Worm (Caenorhabditis elegans) whole organism, mixed stage, embryonic: ENCODE measurements around the gene haao-1.

Experiments
- M03D4.4 ChIP-seq: sonication (generic microtip); optimal IDR thresholded peaks from 2 replicates; lab custom pipeline; 2017; ENCODE audit warnings: mild to moderate bottlenecking, missing genetic modification characterization, missing compliant biosample characterization
- bed-3 ChIP-seq: fragments of 200-800 bp; sonication (Bioruptor generic); optimal IDR thresholded peaks from 3 replicates; lab custom pipeline; 2018; ENCODE audit warnings: mild to moderate bottlenecking, missing genetic modification characterization, moderate library complexity, missing compliant biosample characterization
- blmp-1 ChIP-seq: fragments of 150-350 bp; optimal IDR thresholded peaks from 2 replicates; lab custom pipeline; 2014; ENCODE audit warnings: missing biosample characterization, missing genetic modification characterization
- ceh-39 ChIP-seq: fragments of 150-350 bp; optimal IDR thresholded peaks from 2 replicates; lab custom pipeline; 2014; ENCODE audit warnings: missing biosample characterization, missing genetic modification characterization
- ceh-43 ChIP-seq: fragments of 200-800 bp; sonication (Bioruptor generic); optimal IDR thresholded peaks from 2 replicates; lab custom pipeline; 2018; ENCODE audit warnings: mild to moderate bottlenecking, missing genetic modification characterization, moderate library complexity, missing compliant biosample characterization
- ceh-83 ChIP-seq: fragments of 200-800 bp; sonication (Bioruptor generic); optimal IDR thresholded peaks from 2 replicates; lab custom pipeline; 2018; ENCODE audit warnings: mild to moderate bottlenecking, missing genetic modification characterization, missing compliant biosample characterization
- ces-1 ChIP-seq: fragments of 150-350 bp; optimal IDR thresholded peaks from 2 replicates; lab custom pipeline; 2014; ENCODE audit warnings: missing biosample characterization, missing genetic modification reagents, missing genetic modification characterization
- cnd-1 ChIP-seq: fragments of 200-800 bp; sonication (Bioruptor generic); optimal IDR thresholded peaks from 2 replicates; lab custom pipeline; 2018; ENCODE audit warnings: mild to moderate bottlenecking, missing genetic modification characterization, missing compliant biosample characterization
- drap-1 ChIP-seq: fragments of 200-800 bp; sonication (Bioruptor generic); optimal IDR thresholded peaks from 3 replicates; lab custom pipeline; 2018; ENCODE audit warnings: mild to moderate bottlenecking, missing genetic modification characterization, missing compliant biosample characterization
- elt-3 ChIP-seq: fragments of 150-350 bp; optimal IDR thresholded peaks from 2 replicates; lab custom pipeline; 2014; ENCODE audit warnings: missing biosample characterization, missing genetic modification characterization
- flh-1 ChIP-seq: fragments of 200-800 bp; sonication (Bioruptor generic); optimal IDR thresholded peaks from 2 replicates; lab custom pipeline; 2018; ENCODE audit warnings: mild to moderate bottlenecking, missing genetic modification characterization, moderate library complexity, missing compliant biosample characterization
- ham-2 ChIP-seq: fragments of 200-800 bp; sonication (Bioruptor generic); optimal IDR thresholded peaks from 2 replicates; lab custom pipeline; 2018; ENCODE audit warnings: mild to moderate bottlenecking, missing genetic modification characterization, missing compliant biosample characterization
- hlh-1 ChIP-seq: fragments of 150-350 bp; optimal IDR thresholded peaks from 2 replicates; lab custom pipeline; 2014; ENCODE audit warnings: missing biosample characterization, missing genetic modification reagents, missing genetic modification characterization
- lin-13 ChIP-seq: fragments of 150-350 bp; optimal IDR thresholded peaks from 2 replicates; lab custom pipeline; 2014; ENCODE audit warnings: missing biosample characterization, missing genetic modification characterization
- lin-32 ChIP-seq: fragments of 200-800 bp; sonication (Bioruptor generic); optimal IDR thresholded peaks from 2 replicates; lab custom pipeline; 2018; ENCODE audit warnings: mild to moderate bottlenecking, missing genetic modification characterization, missing compliant biosample characterization
- lsy-2 ChIP-seq: fragments of 150-350 bp; optimal IDR thresholded peaks from 2 replicates; lab custom pipeline; 2014; ENCODE audit warnings: missing biosample characterization, missing genetic modification characterization
- mab-5 ChIP-seq: fragments of 150-350 bp; optimal IDR thresholded peaks from 2 replicates; lab custom pipeline; 2014; ENCODE audit warnings: missing biosample characterization, missing genetic modification characterization
- mep-1 ChIP-seq: fragments of 150-350 bp; optimal IDR thresholded peaks from 2 replicates; lab custom pipeline; 2017; ENCODE audit warnings: missing biosample characterization, missing genetic modification reagents, missing genetic modification characterization, inconsistent platforms
- mls-2 ChIP-seq: sonication (generic microtip); optimal IDR thresholded peaks from 2 replicates; lab custom pipeline; 2016; ENCODE audit warnings: mild to moderate bottlenecking, missing genetic modification characterization, moderate library complexity, missing compliant biosample characterization
- nhr-12 ChIP-seq: fragments of 150-350 bp; optimal IDR thresholded peaks from 2 replicates; lab custom pipeline; 2014; ENCODE audit warnings: missing biosample characterization, missing genetic modification characterization
- nhr-2 ChIP-seq: fragments of 150-350 bp; optimal IDR thresholded peaks from 2 replicates; lab custom pipeline; 2014; ENCODE audit warnings: missing biosample characterization, missing genetic modification characterization
- nhr-237 ChIP-seq: fragments of 150-350 bp; optimal IDR thresholded peaks from 2 replicates; lab custom pipeline; 2014; ENCODE audit warnings: missing biosample characterization, missing genetic modification characterization
- nhr-28 ChIP-seq: fragments of 150-350 bp; optimal IDR thresholded peaks from 2 replicates; lab custom pipeline; 2014; ENCODE audit warnings: missing biosample characterization, missing genetic modification characterization
- nhr-76 ChIP-seq: sonication (generic microtip); optimal IDR thresholded peaks from 2 replicates; lab custom pipeline; 2017; ENCODE audit warnings: missing biosample characterization, missing genetic modification characterization
- pha-4 ChIP-seq: fragments of 150-350 bp; optimal IDR thresholded peaks from 2 replicates; lab custom pipeline; 2018; ENCODE audit warnings: missing biosample characterization, missing genetic modification reagents, missing genetic modification characterization
- sem-2 ChIP-seq: fragments of 200-800 bp; sonication (Bioruptor generic); optimal IDR thresholded peaks from 2 replicates; lab custom pipeline; 2018; ENCODE audit warnings: mild to moderate bottlenecking, missing genetic modification characterization, missing compliant biosample characterization
- snpc-4 ChIP-seq: fragments of 150-350 bp; optimal IDR thresholded peaks from 2 replicates; lab custom pipeline; 2014; ENCODE audit warnings: missing biosample characterization, missing genetic modification characterization
- sptf-1 ChIP-seq: sonication (generic microtip); optimal IDR thresholded peaks from 2 replicates; lab custom pipeline; 2017; ENCODE audit warnings: mild to moderate bottlenecking, missing genetic modification characterization, moderate library complexity, missing compliant biosample characterization
- tbx-8 ChIP-seq: fragments of 200-800 bp; sonication (Bioruptor generic); optimal IDR thresholded peaks from 2 replicates; lab custom pipeline; 2018; ENCODE audit warnings: mild to moderate bottlenecking, missing genetic modification characterization, moderate library complexity, missing compliant biosample characterization
- unc-120 ChIP-seq: sonication (generic microtip); optimal IDR thresholded peaks from 2 replicates; lab custom pipeline; 2017; ENCODE audit warnings: missing genetic modification characterization, missing compliant biosample characterization; ENCODE audit not compliant: poor library complexity, severe bottlenecking
- unc-39 ChIP-seq: fragments of 150-350 bp; optimal IDR thresholded peaks from 2 replicates; lab custom pipeline; 2014; ENCODE audit warnings: missing biosample characterization, missing genetic modification characterization
- unc-62 ChIP-seq: fragments of 150-350 bp; optimal IDR thresholded peaks from 2 replicates; lab custom pipeline; 2014; ENCODE audit warnings: missing biosample characterization, missing genetic modification reagents, missing genetic modification characterization
- zip-8 ChIP-seq: fragments of 150-350 bp; optimal IDR thresholded peaks from 2 replicates; lab custom pipeline; 2014; ENCODE audit warnings: missing biosample characterization, missing genetic modification characterization
- ztf-11 ChIP-seq: fragments of 150-350 bp; optimal IDR thresholded peaks from 2 replicates; lab custom pipeline; 2014; ENCODE audit warnings: missing biosample characterization, missing genetic modification characterization

haao-1 gene

ce11 chrV:9491440-9492160 lies 13.1 kb upstream of the haao-1 start, which contains the start of gene K06A4.7:
Gene K06A4.7 (minus strand): TSS chrV:9491490.
- TF ChIP-seq ceh-83 (GFP tag; lab: Kevin White, UChicago): no peak
- TF ChIP-seq ces-1 (GFP tag; lab: Kevin White, UChicago): no peak
- no peak for TF ChIP-seq lin-13
- no peak for TF ChIP-seq sptf-1 (tag; lab: Kevin White, UChicago)
- no peak for TF ChIP-seq unc-120 (tag; lab: Kevin White, UChicago)
- TF ChIP-seq snpc-4 (tag; lab: Kevin White, UChicago): no peak
- no peak for TF ChIP-seq blmp-1 (tag; lab: Kevin White, UChicago)
- no peak for TF ChIP-seq ztf-11 (tag; lab: Kevin White, UChicago)
- no peak for TF ChIP-seq drap-1 (GFP tag; lab: Kevin White, UChicago)

DNA sequence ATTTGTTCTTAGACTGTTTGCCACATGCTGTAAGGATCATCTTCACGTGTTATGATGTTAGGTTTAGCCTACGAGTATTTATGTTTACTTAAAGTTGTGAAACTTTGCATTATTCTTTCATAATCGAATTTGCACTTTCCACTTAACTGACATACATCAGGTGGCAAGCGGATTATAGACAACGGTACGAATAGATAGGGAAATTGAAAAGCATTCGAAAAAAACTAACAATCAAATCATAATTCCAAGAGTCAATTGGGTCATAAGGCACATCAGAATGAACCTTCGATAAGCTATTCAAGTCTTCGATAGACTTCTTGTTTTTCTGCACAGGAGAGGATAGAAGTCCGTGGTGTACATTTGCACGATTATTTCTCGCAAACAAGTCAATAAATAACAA lies 12.2 kb upstream of the haao-1 start:
- no peak for TF ChIP-seq unc-39 (tag; lab: Kevin White, UChicago)
- TF ChIP-seq nhr-76 (tag; lab: Kevin White, UChicago): no peak
- no peak for TF ChIP-seq ztf-11 (tag; lab: Kevin White, UChicago)
- TF ChIP-seq hlh-1: no peak
- no peak for TF ChIP-seq mep-1 (tag; lab: Kevin White, UChicago)
- no peak for TF ChIP-seq bed-3 (GFP tag; lab: Kevin White, UChicago)

DNA sequence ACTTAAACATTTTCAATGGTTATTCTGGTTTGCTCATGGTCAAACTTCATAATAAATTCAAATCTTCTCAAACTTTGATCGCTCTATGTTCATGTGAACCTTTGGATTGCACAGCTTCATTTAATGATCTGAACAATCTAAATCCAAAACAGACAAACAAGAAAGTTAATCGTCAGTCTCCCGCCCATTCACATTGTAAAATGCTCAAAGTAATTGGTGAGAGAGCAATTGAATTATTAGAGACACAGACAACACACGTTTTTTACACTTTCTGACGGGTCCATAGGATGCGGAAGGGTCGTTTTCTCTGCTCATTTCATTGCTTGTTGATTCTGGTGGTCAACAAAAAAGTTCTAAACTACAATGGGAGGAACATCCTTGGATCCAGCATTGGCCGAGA lies 8.0 kb upstream of the haao-1 start, which contains the start of gene gsnl-1:
TSS of gene gsnl-1 (plus strand) at position 301 of the 400 bp plus-strand sequence.
- TF ChIP-seq ces-1 (GFP tag; lab: Kevin White, UChicago): no peak

DNA sequence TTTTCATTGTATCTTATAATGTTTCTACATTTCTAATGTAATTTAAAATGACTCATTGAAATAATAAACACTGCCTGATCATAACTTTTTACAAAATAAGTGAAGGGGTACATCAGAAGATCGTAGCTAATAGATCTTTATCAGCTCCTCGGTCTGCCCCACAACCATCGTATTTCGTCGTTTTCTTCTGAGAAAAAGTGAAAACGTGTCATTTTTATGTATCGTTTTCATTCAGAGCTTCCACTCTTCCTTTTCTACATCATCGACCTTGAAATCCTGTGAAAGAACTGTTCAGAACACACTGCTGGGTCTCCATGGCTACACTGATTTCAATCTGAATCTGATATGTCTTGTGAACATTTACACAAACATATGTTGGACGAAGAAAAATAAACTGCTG lies 5.4 kb upstream of the haao-1 start:
- TF ChIP-seq nhr-2 (tag; lab: Kevin White, UChicago) (no peak), nhr-237 (no peak), mab-5 (tag; lab: Kevin White, UChicago) (no peak), M03D4.4 (tag; lab: Kevin White, UChicago) (no peak)

DNA sequence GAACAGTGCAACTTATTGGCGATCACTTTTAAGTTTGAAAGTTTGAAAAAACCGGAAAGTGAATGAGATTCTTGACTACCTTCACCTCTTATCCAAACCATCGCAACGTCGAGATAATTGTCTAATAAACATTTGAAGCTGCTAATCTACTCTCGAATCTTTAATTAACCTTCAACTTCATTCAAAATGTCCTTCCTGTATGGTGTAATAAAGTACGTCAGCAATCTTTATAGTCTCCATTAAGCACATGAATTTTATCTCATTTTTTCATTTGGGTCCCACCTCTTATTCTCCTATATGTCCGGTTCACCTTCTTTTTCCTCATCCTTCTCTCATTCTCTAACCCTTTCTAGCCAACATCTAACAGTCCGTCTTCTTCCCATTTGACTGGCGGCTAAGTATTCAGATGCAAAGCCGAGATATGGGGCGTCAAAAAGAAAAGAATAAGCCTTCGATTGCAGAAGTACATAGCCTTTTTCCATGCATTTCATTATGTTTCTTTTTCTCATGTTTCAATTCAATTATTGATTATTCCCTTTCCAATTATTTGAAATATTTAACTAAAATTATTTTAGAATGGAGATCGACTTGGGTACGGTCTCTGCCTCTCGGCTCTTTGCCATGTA lies 3.8 kb upstream of the haao-1 start, which contains the start of gene swt-5:
TSS of gene swt-5 (plus strand) at position 576 of the 626 bp plus-strand sequence.
- TF ChIP-seq ham-2 (no peak), lsy-2 (tag; lab: Kevin White, UChicago) (no peak), zip-8 (tag; lab: Kevin White, UChicago) (no peak), ceh-83 (GFP tag; lab: Kevin White, UChicago) (no peak)

DNA sequence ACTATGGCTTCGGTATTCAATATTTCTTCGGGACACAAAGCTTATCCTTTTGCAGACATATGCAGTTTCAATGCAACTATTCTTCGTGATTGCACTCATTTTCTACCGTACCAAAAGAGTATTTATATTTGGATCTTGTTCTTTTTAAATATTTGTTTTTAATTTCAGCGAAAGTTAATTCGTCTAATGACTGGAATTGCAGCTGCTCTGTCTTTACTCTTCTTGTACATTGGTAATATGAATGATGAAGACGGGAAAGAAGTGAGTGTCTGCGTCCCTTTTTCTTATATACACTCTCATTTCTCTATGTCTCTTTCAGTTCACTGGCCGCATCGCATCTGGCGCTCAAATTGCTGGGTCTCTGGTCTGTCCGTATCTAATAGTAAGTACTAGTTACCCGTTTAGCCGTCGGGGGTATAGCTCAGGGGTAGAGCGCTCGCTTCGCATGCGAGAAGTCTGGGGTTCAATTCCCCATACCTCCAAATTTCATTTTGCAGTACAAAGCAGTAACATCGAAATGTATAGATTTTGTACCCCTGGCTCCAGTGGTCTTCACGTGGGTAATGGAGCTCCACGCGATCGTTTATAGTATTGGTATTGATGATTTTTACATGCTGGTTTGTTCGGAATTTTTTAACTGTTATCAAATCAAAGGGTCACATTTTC lies 1.4 kb upstream of the haao-1 start:
- TF ChIP-seq ceh-83 (GFP tag; lab: Kevin White, UChicago) (peak; percentile 94), nhr-76 (tag; lab: Kevin White, UChicago) (no peak), cnd-1 (peak; percentile 88), nhr-237 (no peak), nhr-12 (tag; lab: Kevin White, UChicago) (peak; percentile 27), sem-2 (GFP tag; lab: Kevin White, UChicago) (peak; percentile 88), pha-4 (tag; lab: Kevin White, UChicago) (no peak), sptf-1 (tag; lab: Kevin White, UChicago) (peak; percentile 95), nhr-28 (no peak), lin-32 (GFP tag; lab: Kevin White, UChicago) (peak; percentile 87), drap-1 (GFP tag; lab: Kevin White, UChicago) (peak; percentile 92), bed-3 (GFP tag; lab: Kevin White, UChicago) (peak; percentile 82), nhr-2 (tag; lab: Kevin White, UChicago) (no peak), unc-120 (tag; lab: Kevin White, UChicago) (peak; percentile 91), hlh-1 (peak; percentile 40), ham-2 (peak; percentile 93), flh-1 (GFP tag; lab: Kevin White, UChicago) (peak; percentile 68), zip-8 (tag; lab: Kevin White, UChicago) (no peak), mab-5 (tag; lab: Kevin White, UChicago) (no peak), elt-3 (tag; lab: Kevin White, UChicago) (no peak), ceh-43 (GFP tag; lab: Kevin White, UChicago) (peak; percentile 89), tbx-8 (GFP tag; lab: Kevin White, UChicago) (peak; percentile 84), snpc-4 (tag; lab: Kevin White, UChicago) (no peak), lin-13 (peak; percentile 31), ceh-39 (tag; lab: Kevin White, UChicago) (no peak), lsy-2 (tag; lab: Kevin White, UChicago) (no peak), unc-62 (GFP tag; lab: Kevin White, UChicago) (no peak), M03D4.4 (tag; lab: Kevin White, UChicago) (peak; percentile 93), ces-1 (GFP tag; lab: Kevin White, UChicago) (peak; percentile 67), ztf-11 (tag; lab: Kevin White, UChicago) (no peak), mls-2 (peak; percentile 96), blmp-1 (tag; lab: Kevin White, UChicago) (no peak)
